Worm (Caenorhabditis elegans): ENCODE measurements around the gene mec-12.

DNA sequence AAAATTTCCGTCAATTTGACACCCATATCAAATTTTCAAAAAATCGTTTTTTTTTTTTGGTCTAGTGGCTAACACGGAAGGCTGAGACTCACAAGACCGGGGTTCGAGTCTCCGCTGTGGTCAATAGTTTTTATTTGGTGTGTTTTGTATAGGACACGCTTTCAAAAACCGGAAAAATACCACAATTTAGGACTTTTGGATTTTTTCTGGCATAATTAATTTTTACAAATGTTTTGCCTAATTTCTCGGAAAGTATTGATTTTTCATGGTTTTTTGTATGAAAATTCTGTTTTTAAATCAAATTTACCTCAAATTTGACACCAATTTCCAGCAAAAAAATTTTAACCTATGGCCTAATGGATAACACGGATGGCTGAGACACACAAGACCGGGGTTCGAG lies 46.9 kb upstream of the mec-12 start, which contains the start of gene mks-1:
- no peak for TF ChIP-seq aly-1 (tag; optimal IDR thresholded peaks at IDR 0.05)
- no peak for TF ChIP-seq ama-1 (optimal IDR thresholded peaks at IDR 0.05)
- TF ChIP-seq hnd-1 (tag; optimal IDR thresholded peaks at IDR 0.05), result no peak
- no peak for TF ChIP-seq flt-1 (GFP tag; IDR thresholded peaks at IDR 0.05)
- no peak for TF ChIP-seq F13C5.2 (tag; optimal IDR thresholded peaks at IDR 0.05)
- no peak for TF ChIP-seq ceh-13 (GFP tag; optimal IDR thresholded peaks at IDR 0.05)
- no peak for TF ChIP-seq hmbx-1 (tag; optimal IDR thresholded peaks at IDR 0.05)
- no peak for TF ChIP-seq tbx-37 (GFP tag; conservative IDR thresholded peaks at IDR 0.05)
- no peak for TF ChIP-seq ets-7 (tag; optimal IDR thresholded peaks at IDR 0.05)
- TF ChIP-seq sea-1 (GFP tag; conservative IDR thresholded peaks at IDR 0.05), result no peak
- no peak for TF ChIP-seq hmg-4 (GFP tag; optimal IDR thresholded peaks at IDR 0.05)
